Worm (Caenorhabditis elegans): ENCODE results near the gene F14H3.6.

DNA sequence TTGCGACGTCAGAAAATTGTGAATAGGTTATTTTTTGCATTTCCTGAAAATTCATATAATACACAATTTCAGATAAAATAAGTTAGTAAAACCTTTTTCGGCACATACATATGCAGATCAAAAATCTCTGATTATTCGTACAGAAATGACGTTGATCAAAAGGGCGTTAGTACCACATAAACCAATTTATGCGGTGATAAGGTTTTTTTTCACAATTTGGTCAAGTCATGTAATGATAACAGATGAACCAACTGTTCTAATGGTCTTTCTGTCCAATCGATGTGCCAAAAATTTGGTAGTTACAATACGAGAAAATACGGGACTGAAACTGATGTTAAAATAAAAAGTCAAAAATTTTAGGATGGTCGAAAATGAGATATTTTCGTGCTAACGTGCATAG is 21.3 kb upstream of the F14H3.6 start:
- TF ChIP-seq nhr-232 (tag; optimal IDR thresholded peaks at IDR 0.05) (no peak), zip-5 (tag; optimal IDR thresholded peaks at IDR 0.05) (no peak), ref-2 (tag; optimal IDR thresholded peaks at IDR 0.05) (no peak), ama-1 (optimal IDR thresholded peaks at IDR 0.05) (no peak), che-1 (tag; optimal IDR thresholded peaks at IDR 0.05) (no peak), ceh-18 (tag; optimal IDR thresholded peaks at IDR 0.05) (no peak), pha-4 (tag; optimal IDR thresholded peaks at IDR 0.05) (no peak), ets-4 (tag; optimal IDR thresholded peaks at IDR 0.05) (no peak), unc-55 (GFP tag; optimal IDR thresholded peaks at IDR 0.05) (no peak), ceh-2 (tag; optimal IDR thresholded peaks at IDR 0.05) (no peak), pqm-1 (tag; optimal IDR thresholded peaks at IDR 0.05) (no peak), hlh-8 (tag; optimal IDR thresholded peaks at IDR 0.05) (no peak), syd-9 (tag; optimal IDR thresholded peaks at IDR 0.05) (no peak)

Data from whole organism, late embryonic.